Worm (Caenorhabditis elegans): ENCODE results near the gene pqn-57.
"Not testable (repeated sequence)": the region's sequence is repeated elsewhere in the genome, so short reads cannot be mapped to it uniquely, and the experiment has no call there.

The pqn-57 gene

ce11 chrX:8327800-8328199, 7.0 kb upstream of the pqn-57 start, which contains the start of gene F55E10.4:
TSS of gene F55E10.4 (minus strand) at chrX:8327900.
- TF ChIP-seq cog-1 (tag; optimal IDR thresholded peaks at IDR 0.05) = no peak
- TF ChIP-seq klf-2 (GFP tag; conservative IDR thresholded peaks at IDR 0.05) = no peak
- no peak for TF ChIP-seq ztf-29 (GFP tag; IDR thresholded peaks at IDR 0.05)
- TF ChIP-seq ztf-23 (GFP tag; IDR thresholded peaks at IDR 0.05) = no peak
- TF ChIP-seq flt-1 (GFP tag; IDR thresholded peaks at IDR 0.05) = no peak
- no peak for TF ChIP-seq tab-1 (GFP tag; IDR thresholded peaks at IDR 0.05)
- no peak for TF ChIP-seq ref-1 (GFP tag; conservative IDR thresholded peaks at IDR 0.05)
- TF ChIP-seq T22C8.4 (GFP tag; IDR thresholded peaks at IDR 0.05) = no peak
- TF ChIP-seq med-1 (GFP tag; optimal IDR thresholded peaks at IDR 0.05; ENCODE audit: insufficient read depth) = no peak

- TF ChIP-seq med-1 (GFP tag; optimal IDR thresholded peaks at IDR 0.05; ENCODE audit: insufficient read depth) (no peak), ztf-29 (GFP tag; IDR thresholded peaks at IDR 0.05) (no peak), cog-1 (tag; optimal IDR thresholded peaks at IDR 0.05) (no peak), ref-1 (GFP tag; conservative IDR thresholded peaks at IDR 0.05) (no peak), tab-1 (GFP tag; IDR thresholded peaks at IDR 0.05) (no peak), klf-2 (GFP tag; conservative IDR thresholded peaks at IDR 0.05) (no peak), flt-1 (GFP tag; IDR thresholded peaks at IDR 0.05) (no peak), ztf-23 (GFP tag; IDR thresholded peaks at IDR 0.05) (no peak), T22C8.4 (GFP tag; IDR thresholded peaks at IDR 0.05) (no peak)
Observed at ce11 chrX:8326394-8326793, 5.6 kb upstream of the pqn-57 start, which contains the start of gene R09F10.8. TSS of gene R09F10.8 (minus strand) at chrX:8326451.

- TF ChIP-seq flt-1 (GFP tag; IDR thresholded peaks at IDR 0.05) (no peak), T22C8.4 (GFP tag; IDR thresholded peaks at IDR 0.05) (no peak), tab-1 (GFP tag; IDR thresholded peaks at IDR 0.05) (no peak), ztf-29 (GFP tag; IDR thresholded peaks at IDR 0.05) (no peak), ref-1 (GFP tag; conservative IDR thresholded peaks at IDR 0.05) (no peak), med-1 (GFP tag; optimal IDR thresholded peaks at IDR 0.05; ENCODE audit: insufficient read depth) (no peak), cog-1 (tag; optimal IDR thresholded peaks at IDR 0.05) (no peak), ztf-23 (GFP tag; IDR thresholded peaks at IDR 0.05) (no peak)
Observed at ce11 chrX:8323371-8323770, 2.6 kb upstream of the pqn-57 start, which contains the start of gene R09F10.1. TSS of gene R09F10.1 (plus strand) at chrX:8323592.

- TF ChIP-seq ref-1 (GFP tag; conservative IDR thresholded peaks at IDR 0.05); T22C8.4 (GFP tag; IDR thresholded peaks at IDR 0.05); ztf-29 (GFP tag; IDR thresholded peaks at IDR 0.05): not testable (repeated sequence)
Observed at ce11 chrX:8321811-8322210, 1.0 kb upstream of the pqn-57 start, which contains the start of gene abu-9. TSS of gene abu-9 (plus strand) at chrX:8322111.

ce11 chrX:8318950-8319349, 1.8 kb downstream of the pqn-57 start, which contains the start of gene srh-11:
TSS of gene srh-11 (minus strand) at chrX:8319050.
- no peak for TF ChIP-seq klf-2 (GFP tag; conservative IDR thresholded peaks at IDR 0.05)
- no peak for TF ChIP-seq ztf-23 (GFP tag; IDR thresholded peaks at IDR 0.05)
- TF ChIP-seq cog-1 (tag; optimal IDR thresholded peaks at IDR 0.05) = no peak
- TF ChIP-seq med-1 (GFP tag; optimal IDR thresholded peaks at IDR 0.05; ENCODE audit: insufficient read depth) = no peak
- TF ChIP-seq flt-1 (GFP tag; IDR thresholded peaks at IDR 0.05) = no peak

ce11 chrX:8311590-8311989, 9.2 kb downstream of the pqn-57 start:
- TF ChIP-seq flt-1 (GFP tag; IDR thresholded peaks at IDR 0.05) = no peak
- no peak for TF ChIP-seq ztf-29 (GFP tag; IDR thresholded peaks at IDR 0.05)
- no peak for TF ChIP-seq klf-2 (GFP tag; conservative IDR thresholded peaks at IDR 0.05)
- no peak for TF ChIP-seq ztf-23 (GFP tag; IDR thresholded peaks at IDR 0.05)
- no peak for TF ChIP-seq cog-1 (tag; optimal IDR thresholded peaks at IDR 0.05)

- no peak for TF ChIP-seq ztf-23 (GFP tag; IDR thresholded peaks at IDR 0.05)
- TF ChIP-seq tab-1 (GFP tag; IDR thresholded peaks at IDR 0.05) = no peak
- no peak for TF ChIP-seq T22C8.4 (GFP tag; IDR thresholded peaks at IDR 0.05)
- no peak for TF ChIP-seq ref-1 (GFP tag; conservative IDR thresholded peaks at IDR 0.05)
- no peak for TF ChIP-seq flt-1 (GFP tag; IDR thresholded peaks at IDR 0.05)
- TF ChIP-seq cog-1 (tag; optimal IDR thresholded peaks at IDR 0.05) = no peak
- no peak for TF ChIP-seq ztf-29 (GFP tag; IDR thresholded peaks at IDR 0.05)
- TF ChIP-seq klf-2 (GFP tag; conservative IDR thresholded peaks at IDR 0.05) = no peak
- no peak for TF ChIP-seq med-1 (GFP tag; optimal IDR thresholded peaks at IDR 0.05; ENCODE audit: insufficient read depth)
Observed at ce11 chrX:8310747-8311146, 10.0 kb downstream of the pqn-57 start.

- TF ChIP-seq med-1 (GFP tag; optimal IDR thresholded peaks at IDR 0.05; ENCODE audit: insufficient read depth) (no peak), ztf-23 (GFP tag; IDR thresholded peaks at IDR 0.05) (no peak), tab-1 (GFP tag; IDR thresholded peaks at IDR 0.05) (no peak), cog-1 (tag; optimal IDR thresholded peaks at IDR 0.05) (no peak)
Observed at ce11 chrX:8308491-8308890, 12.3 kb downstream of the pqn-57 start.

ce11 chrX:8307600-8307999, 13.2 kb downstream of the pqn-57 start, which contains the start of gene R09F10.5:
TSS of gene R09F10.5 (minus strand) at chrX:8307700.
- TF ChIP-seq T22C8.4 (GFP tag; IDR thresholded peaks at IDR 0.05) = no peak
- no peak for TF ChIP-seq ztf-29 (GFP tag; IDR thresholded peaks at IDR 0.05)
- no peak for TF ChIP-seq tab-1 (GFP tag; IDR thresholded peaks at IDR 0.05)
- TF ChIP-seq ref-1 (GFP tag; conservative IDR thresholded peaks at IDR 0.05) = no peak
- no peak for TF ChIP-seq cog-1 (tag; optimal IDR thresholded peaks at IDR 0.05)
- no peak for TF ChIP-seq flt-1 (GFP tag; IDR thresholded peaks at IDR 0.05)
- TF ChIP-seq ztf-23 (GFP tag; IDR thresholded peaks at IDR 0.05) = no peak
- TF ChIP-seq klf-2 (GFP tag; conservative IDR thresholded peaks at IDR 0.05) = no peak
- TF ChIP-seq med-1 (GFP tag; optimal IDR thresholded peaks at IDR 0.05; ENCODE audit: insufficient read depth) = no peak

- no peak for TF ChIP-seq ztf-29 (GFP tag; IDR thresholded peaks at IDR 0.05)
- TF ChIP-seq flt-1 (GFP tag; IDR thresholded peaks at IDR 0.05) = no peak
- TF ChIP-seq med-1 (GFP tag; optimal IDR thresholded peaks at IDR 0.05; ENCODE audit: insufficient read depth) = no peak
- no peak for TF ChIP-seq ztf-23 (GFP tag; IDR thresholded peaks at IDR 0.05)
- TF ChIP-seq tab-1 (GFP tag; IDR thresholded peaks at IDR 0.05) = no peak
- TF ChIP-seq T22C8.4 (GFP tag; IDR thresholded peaks at IDR 0.05) = no peak
- no peak for TF ChIP-seq cog-1 (tag; optimal IDR thresholded peaks at IDR 0.05)
- no peak for TF ChIP-seq klf-2 (GFP tag; conservative IDR thresholded peaks at IDR 0.05)
- no peak for TF ChIP-seq ref-1 (GFP tag; conservative IDR thresholded peaks at IDR 0.05)
Observed at ce11 chrX:8302803-8303202, 18.0 kb downstream of the pqn-57 start.

All from whole organism, midembryonic.